Worm (Caenorhabditis elegans) whole organism, young adult: Measurements from ENCODE around the gene C02B10.3.

Source experiments
- B0336.3 ChIP-seq: fragments of 200-800 bp; sonication (Bioruptor generic); IDR thresholded peaks from 2 replicates; pipeline ENCODE4 v1.3.6; 2022; ENCODE audit warnings: missing genetic modification characterization, missing compliant biosample characterization
- D2030.7 ChIP-seq: fragments of 200-800 bp; sonication (Bioruptor generic); IDR thresholded peaks from 2 replicates; pipeline ENCODE4 v1.3.6; 2022; ENCODE audit warnings: missing genetic modification reagents, missing genetic modification characterization, missing compliant biosample characterization
- F22D6.2 ChIP-seq: sonication (generic microtip); optimal IDR thresholded peaks from 2 replicates; lab custom pipeline; 2016; ENCODE audit warnings: mild to moderate bottlenecking, missing genetic modification characterization, missing compliant biosample characterization
- F23B12.7 ChIP-seq: sonication (generic microtip); optimal IDR thresholded peaks from 2 replicates; lab custom pipeline; 2017; ENCODE audit warnings: missing genetic modification characterization, mild to moderate bottlenecking, missing compliant biosample characterization, antibody characterized with exemption, moderate library complexity; ENCODE audit not compliant: insufficient read depth
- F37B4.10 ChIP-seq: fragments of 200-800 bp; sonication (Bioruptor generic); IDR thresholded peaks from 2 replicates; pipeline ENCODE4 v1.3.6; 2022; ENCODE audit warnings: missing genetic modification characterization, missing compliant biosample characterization
- Y67H2A.10 ChIP-seq: fragments of 200-800 bp; sonication (Bioruptor generic); conservative IDR thresholded peaks from 2 replicates; pipeline ENCODE4 v1.3.6; 2022; ENCODE audit warnings: missing genetic modification reagents, missing genetic modification characterization, missing compliant biosample characterization
- Y95B8A.8 ChIP-seq: fragments of 200-800 bp; sonication (Bioruptor generic); IDR thresholded peaks from 2 replicates; pipeline ENCODE4 v1.3.6; 2022; ENCODE audit warnings: missing genetic modification reagents, missing genetic modification characterization, missing compliant biosample characterization
- ama-1 ChIP-seq, 3 experiments: fragments of 150-350 bp in 1 of 3; sonication (generic microtip) in 2 of 3; optimal IDR thresholded peaks; 2 replicates each; lab custom pipeline; 2014 to 2018; ENCODE audit warnings: missing biosample characterization in 2 of 3, missing genetic modification characterization in 2 of 3, missing genetic modification reagents in 2 of 3
- aptf-2 ChIP-seq: fragments of 200-800 bp; sonication (Bioruptor generic); conservative IDR thresholded peaks from 2 replicates; pipeline ENCODE4 v1.3.6; 2022; ENCODE audit warnings: missing genetic modification reagents, missing genetic modification characterization, missing compliant biosample characterization
- bed-2 ChIP-seq: fragments of 200-800 bp; sonication (Bioruptor generic); IDR thresholded peaks from 2 replicates; pipeline ENCODE4 v1.3.6; 2022; ENCODE audit warnings: missing genetic modification reagents, missing genetic modification characterization, missing compliant biosample characterization
- cebp-1 ChIP-seq, 2 experiments: fragments of 200-800 bp in 1 of 2; sonication (Bioruptor generic) in 1 of 2; sonication (generic microtip) in 1 of 2; IDR thresholded peaks in 1 of 2; optimal IDR thresholded peaks in 1 of 2; 2 replicates each; pipeline versions ENCODE4 v1.3.6 to Lab custom; 2017 to 2022; ENCODE audit warnings: missing compliant biosample characterization in 2 of 2, missing genetic modification characterization in 2 of 2, mild to moderate bottlenecking in 1 of 2, missing genetic modification reagents in 1 of 2, moderate library complexity in 1 of 2
- ceh-100 ChIP-seq: fragments of 200-800 bp; sonication (Bioruptor generic); IDR thresholded peaks from 2 replicates; pipeline ENCODE4 v1.3.6; 2022; ENCODE audit warnings: missing genetic modification reagents, missing genetic modification characterization, missing compliant biosample characterization
- dpff-1 ChIP-seq: sonication (generic microtip); optimal IDR thresholded peaks from 2 replicates; lab custom pipeline; 2017; ENCODE audit warnings: mild to moderate bottlenecking, missing genetic modification characterization, missing compliant biosample characterization
- efl-1 ChIP-seq: fragments of 150-350 bp; optimal IDR thresholded peaks from 2 replicates; lab custom pipeline; 2014; ENCODE audit warnings: missing biosample characterization, missing genetic modification reagents, missing genetic modification characterization
- egl-18 ChIP-seq: fragments of 200-800 bp; sonication (Bioruptor generic); IDR thresholded peaks from 2 replicates; pipeline ENCODE4 v1.3.6; 2022; ENCODE audit warnings: missing genetic modification reagents, missing genetic modification characterization, missing compliant biosample characterization
- gei-17 ChIP-seq: fragments of 200-800 bp; sonication (Bioruptor generic); optimal IDR thresholded peaks from 2 replicates; lab custom pipeline; 2018; ENCODE audit warnings: mild to moderate bottlenecking, missing genetic modification characterization, missing compliant biosample characterization
- hlh-12 ChIP-seq: sonication (generic microtip); optimal IDR thresholded peaks from 2 replicates; lab custom pipeline; 2016; ENCODE audit warnings: missing genetic modification characterization, missing compliant biosample characterization
- hlh-26 ChIP-seq: fragments of 200-800 bp; sonication (Bioruptor generic); conservative IDR thresholded peaks from 2 replicates; pipeline ENCODE4 v1.3.6; 2022; ENCODE audit warnings: missing genetic modification reagents, missing genetic modification characterization, missing compliant biosample characterization
- hrde-1 ChIP-seq: sonication (generic microtip); optimal IDR thresholded peaks from 2 replicates; lab custom pipeline; 2016; ENCODE audit warnings: missing genetic modification characterization, mild to moderate bottlenecking, missing compliant biosample characterization, moderate library complexity, missing genotype, missing genetic modification reagents, borderline replicate concordance
- hsf-1 ChIP-seq: fragments of 200-800 bp; sonication (Bioruptor generic); IDR thresholded peaks from 2 replicates; pipeline ENCODE4 v1.3.6; 2022; ENCODE audit warnings: missing genetic modification reagents, missing genetic modification characterization, missing compliant biosample characterization
- let-607 ChIP-seq, 2 experiments: fragments of 200-800 bp in 1 of 2; sonication (Bioruptor generic) in 1 of 2; sonication (generic microtip) in 1 of 2; optimal IDR thresholded peaks; 2 replicates each; lab custom pipeline; 2016 to 2018; ENCODE audit warnings: mild to moderate bottlenecking in 2 of 2, missing compliant biosample characterization in 2 of 2, missing genetic modification characterization in 2 of 2, moderate library complexity in 2 of 2, missing genotype in 1 of 2
- lin-26 ChIP-seq: fragments of 200-800 bp; sonication (Bioruptor generic); IDR thresholded peaks from 2 replicates; pipeline ENCODE4 v1.3.6; 2022; ENCODE audit warnings: missing genetic modification reagents, missing genetic modification characterization, missing compliant biosample characterization
- lin-35 ChIP-seq, 3 experiments: fragments of 150-350 bp in 2 of 3; sonication (generic microtip) in 1 of 3; optimal IDR thresholded peaks; 2 replicates each; lab custom pipeline; 2014 to 2018; ENCODE audit warnings: missing biosample characterization in 3 of 3, missing genetic modification characterization in 3 of 3, missing genetic modification reagents in 3 of 3
- lin-54 ChIP-seq: fragments of 200-800 bp; sonication (Bioruptor generic); optimal IDR thresholded peaks from 2 replicates; lab custom pipeline; 2018; ENCODE audit warnings: mild to moderate bottlenecking, missing genetic modification characterization, missing compliant biosample characterization
- mcd-1 ChIP-seq: fragments of 200-800 bp; sonication (Bioruptor generic); IDR thresholded peaks from 2 replicates; pipeline ENCODE4 v1.3.6; 2022; ENCODE audit warnings: missing genetic modification reagents, missing genetic modification characterization, missing compliant biosample characterization
- nhr-179 ChIP-seq: sonication (generic microtip); optimal IDR thresholded peaks from 2 replicates; lab custom pipeline; 2016; ENCODE audit warnings: mild to moderate bottlenecking, missing genetic modification characterization, missing compliant biosample characterization
- nhr-27 ChIP-seq: fragments of 200-800 bp; sonication (Bioruptor generic); optimal IDR thresholded peaks from 2 replicates; lab custom pipeline; 2018; ENCODE audit warnings: mild to moderate bottlenecking, missing genetic modification characterization, moderate library complexity, missing compliant biosample characterization
- nhr-80 ChIP-seq: sonication (generic microtip); optimal IDR thresholded peaks from 2 replicates; lab custom pipeline; 2016; ENCODE audit warnings: missing genetic modification characterization, missing compliant biosample characterization
- sea-2 ChIP-seq: fragments of 200-800 bp; sonication (Bioruptor generic); IDR thresholded peaks from 2 replicates; pipeline ENCODE4 v1.3.6; 2022; ENCODE audit warnings: missing genetic modification characterization, missing compliant biosample characterization
- snpc-4 ChIP-seq, 5 experiments: fragments of 150-350 bp in 1 of 5; sonication (generic microtip) in 4 of 5; optimal IDR thresholded peaks; 2 replicates each; lab custom pipeline; 2014 to 2018; ENCODE audit warnings: missing genetic modification characterization in 5 of 5, missing biosample characterization in 3 of 5, antibody characterized with exemption in 2 of 5, mild to moderate bottlenecking in 2 of 5, missing compliant biosample characterization in 2 of 5, missing genotype in 2 of 5, moderate library complexity in 2 of 5, missing genetic modification reagents in 1 of 5
- sptf-2 ChIP-seq: fragments of 200-800 bp; sonication (Bioruptor generic); optimal IDR thresholded peaks from 2 replicates; lab custom pipeline; 2018; ENCODE audit warnings: mild to moderate bottlenecking, missing genetic modification characterization, missing compliant biosample characterization
- unc-62 ChIP-seq: fragments of 150-350 bp; optimal IDR thresholded peaks from 2 replicates; lab custom pipeline; 2014; ENCODE audit warnings: missing biosample characterization, missing genetic modification reagents, missing genetic modification characterization
- zfh-2 ChIP-seq: fragments of 200-800 bp; sonication (Bioruptor generic); conservative IDR thresholded peaks from 2 replicates; pipeline ENCODE4 v1.3.6; 2022; ENCODE audit warnings: missing genetic modification reagents, missing genetic modification characterization, missing compliant biosample characterization
- ztf-18 ChIP-seq: sonication (generic microtip); optimal IDR thresholded peaks from 2 replicates; lab custom pipeline; 2016; ENCODE audit warnings: missing genotype, mild to moderate bottlenecking, missing genetic modification characterization, missing compliant biosample characterization

C02B10.3 gene

ce11 chrIV:5085782-5086181, 17.3 kb downstream of the C02B10.3 start:
- no peak for TF ChIP-seq aptf-2 (GFP tag; lab: Robert Waterston, UW)
- peak; percentile 74 for TF ChIP-seq zfh-2 (GFP tag; lab: Robert Waterston, UW)
- TF ChIP-seq, all 124 proteins: peak for 1

ce11 chrIV:5083832-5084231, 19.2 kb downstream of the C02B10.3 start:
- TF ChIP-seq ama-1 (optimal IDR thresholded peaks at IDR 0.05; lab: Kevin White, UChicago) (no peak), ama-1 (GFP tag; optimal IDR thresholded peaks at IDR 0.05; lab: Kevin White, UChicago) (no peak), efl-1 (GFP tag; lab: Kevin White, UChicago) (peak; percentile 5), nhr-179 (no peak), D2030.7 (GFP tag; lab: Robert Waterston, UW) (0 out of 2 replicates have a peak, but pooled peaks have one; percentile 9), mcd-1 (GFP tag; lab: Robert Waterston, UW) (peak; percentile 30; the same call in 1 of the 2 replicates), ceh-100 (GFP tag; lab: Robert Waterston, UW) (peak; percentile 75), sptf-2 (GFP tag; lab: Kevin White, UChicago) (no peak), snpc-4 (GFP tag; optimal IDR thresholded peaks at IDR 0.05; lab: Kevin White, UChicago) (peak; percentile 18), snpc-4 (tag; optimal IDR thresholded peaks at IDR 0.05; lab: Kevin White, UChicago) (peak in 3 of 4 experiments; percentile 32 to 78 (median 62)), Y95B8A.8 (GFP tag; lab: Robert Waterston, UW) (no peak), hlh-26 (GFP tag; lab: Robert Waterston, UW) (no peak), lin-26 (GFP tag; lab: Robert Waterston, UW) (no peak)

- TF ChIP-seq hlh-12 (no peak), F23B12.7 (tag; lab: Kevin White, UChicago) (peak; percentile 9), let-607 (tag; optimal IDR thresholded peaks at IDR 0.05; lab: Kevin White, UChicago) (no peak), bed-2 (no peak), egl-18 (GFP tag; lab: Robert Waterston, UW) (no peak), lin-35 (GFP tag; optimal IDR thresholded peaks at IDR 0.05; lab: Kevin White, UChicago) (peak in 1 of 3 experiments; percentile 16), hsf-1 (GFP tag; lab: Robert Waterston, UW) (no peak), F37B4.10 (GFP tag; lab: Robert Waterston, UW) (no peak), gei-17 (GFP tag; lab: Kevin White, UChicago) (peak; percentile 14), B0336.3 (GFP tag; lab: Robert Waterston, UW) (peak; percentile 28; the same call in 1 of the 2 replicates), nhr-27 (tag; lab: Kevin White, UChicago) (no peak), sea-2 (GFP tag; lab: Robert Waterston, UW) (no peak), unc-62 (GFP tag; lab: Kevin White, UChicago) (peak; percentile 80), Y67H2A.10 (GFP tag; lab: Robert Waterston, UW) (no peak), cebp-1 (GFP tag; IDR thresholded peaks at IDR 0.05; lab: Robert Waterston, UW) (no peak), cebp-1 (tag; optimal IDR thresholded peaks at IDR 0.05; lab: Kevin White, UChicago) (peak; percentile 43), dpff-1 (tag; lab: Kevin White, UChicago) (no peak), lin-54 (GFP tag; lab: Kevin White, UChicago) (no peak), F22D6.2 (no peak), hrde-1 (tag; lab: Kevin White, UChicago) (no peak), ztf-18 (tag; lab: Kevin White, UChicago) (no peak), nhr-80 (tag; lab: Kevin White, UChicago) (peak; percentile 83)
These were observed 20.1 kb downstream of the C02B10.3 start, which contains the start of gene pygo-1 for ce11 chrIV:5082900-5083530. Gene pygo-1, plus strand, starts transcription at chrIV:5083303.
